Worm (Caenorhabditis elegans) whole organism, L2 larva: ENCODE data around the gene fbxb-25.

Experiments
- C34F6.9 ChIP-seq: fragments of 150-350 bp; optimal IDR thresholded peaks from 2 replicates; lab custom pipeline; 2014; ENCODE audit warnings: missing biosample characterization, missing genetic modification characterization
- R02D3.7 ChIP-seq: fragments of 150-350 bp; optimal IDR thresholded peaks from 2 replicates; lab custom pipeline; 2014; ENCODE audit warnings: missing biosample characterization, missing genetic modification characterization
- ZK546.5 ChIP-seq: sonication (generic microtip); optimal IDR thresholded peaks from 2 replicates; lab custom pipeline; 2017; ENCODE audit warnings: missing biosample characterization, missing genetic modification characterization
- elt-1 ChIP-seq: fragments of 150-350 bp; optimal IDR thresholded peaks from 2 replicates; lab custom pipeline; 2014; ENCODE audit warnings: missing biosample characterization, missing genetic modification characterization
- fos-1 ChIP-seq: fragments of 150-350 bp; optimal IDR thresholded peaks from 2 replicates; lab custom pipeline; 2014; ENCODE audit warnings: missing biosample characterization, missing genetic modification characterization
- lin-13 ChIP-seq: fragments of 150-350 bp; optimal IDR thresholded peaks from 2 replicates; lab custom pipeline; 2014; ENCODE audit warnings: missing biosample characterization, missing genetic modification reagents, missing genetic modification characterization
- lsy-2 ChIP-seq, 2 experiments: fragments of 150-350 bp in 1 of 2; sonication (generic microtip) in 1 of 2; optimal IDR thresholded peaks; 2 replicates each; lab custom pipeline; 2014 to 2017; ENCODE audit warnings: missing biosample characterization in 2 of 2, missing genetic modification characterization in 2 of 2
- nhr-237 ChIP-seq: fragments of 150-350 bp; optimal IDR thresholded peaks from 2 replicates; lab custom pipeline; 2014; ENCODE audit warnings: missing biosample characterization, missing genetic modification characterization
- nhr-25 ChIP-seq: fragments of 150-350 bp; sonication (generic microtip); optimal IDR thresholded peaks from 3 replicates; lab custom pipeline; 2014; ENCODE audit warnings: missing biosample characterization, missing genetic modification characterization
- sma-3 ChIP-seq: sonication (generic microtip); optimal IDR thresholded peaks from 2 replicates; lab custom pipeline; 2016; ENCODE audit warnings: missing genetic modification reagents, missing genetic modification characterization, missing compliant biosample characterization
- unc-39 ChIP-seq: fragments of 150-350 bp; optimal IDR thresholded peaks from 2 replicates; lab custom pipeline; 2014; ENCODE audit warnings: missing biosample characterization, missing genetic modification characterization
- ztf-11 ChIP-seq: sonication (generic microtip); optimal IDR thresholded peaks from 2 replicates; lab custom pipeline; 2017; ENCODE audit warnings: missing biosample characterization, missing genetic modification characterization

DNA sequence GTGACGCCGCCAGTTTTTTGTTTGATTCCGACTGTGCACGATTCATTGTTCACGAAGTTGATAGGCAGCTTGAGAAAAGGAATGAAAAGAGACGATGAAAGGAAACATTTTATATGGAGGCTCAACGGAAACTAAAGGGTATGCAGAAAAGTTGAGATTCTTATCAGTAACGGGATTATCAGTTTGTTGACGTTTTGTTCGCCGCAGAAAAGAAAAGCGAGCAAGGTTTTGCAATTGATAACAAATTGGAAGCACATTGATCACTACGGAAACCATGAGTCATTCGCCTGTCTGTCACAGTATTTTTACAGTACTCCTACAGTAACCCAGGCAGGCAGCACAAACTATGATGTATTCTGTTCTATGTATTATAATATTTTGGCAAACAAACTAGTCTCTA, 47.9 kb upstream of the fbxb-25 start:
- TF ChIP-seq C34F6.9 (no peak), nhr-237 (tag; lab: Kevin White, UChicago) (no peak), ztf-11 (tag; lab: Kevin White, UChicago) (no peak), unc-39 (no peak), ZK546.5 (tag; lab: Kevin White, UChicago) (no peak), nhr-25 (tag; lab: Kevin White, UChicago) (no peak), sma-3 (GFP tag; lab: Kevin White, UChicago) (no peak), elt-1 (tag; lab: Kevin White, UChicago) (no peak), lin-13 (GFP tag; lab: Kevin White, UChicago) (no peak), lsy-2 (tag; optimal IDR thresholded peaks at IDR 0.05; lab: Kevin White, UChicago) (no peak), R02D3.7 (no peak), fos-1 (tag; lab: Kevin White, UChicago) (peak; percentile 41)
